Worm (Caenorhabditis elegans) whole organism, L4 larva: ENCODE data around the gene F26F2.5.

Source experiments
- F10B5.3 ChIP-seq: sonication (generic microtip); optimal IDR thresholded peaks from 2 replicates; lab custom pipeline; 2016; ENCODE audit warnings: mild to moderate bottlenecking, missing genetic modification characterization, missing compliant biosample characterization
- ama-1 ChIP-seq: fragments of 150-350 bp; optimal IDR thresholded peaks from 2 replicates; lab custom pipeline; 2014; ENCODE audit warnings: inconsistent platforms, mixed read lengths
- ceh-82 ChIP-seq: sonication (generic microtip); optimal IDR thresholded peaks from 2 replicates; lab custom pipeline; 2017; ENCODE audit warnings: missing biosample characterization, missing genetic modification characterization
- ces-1 ChIP-seq: fragments of 150-350 bp; sonication (generic microtip); optimal IDR thresholded peaks from 4 replicates; lab custom pipeline; 2014; ENCODE audit warnings: missing biosample characterization, missing genetic modification reagents, missing genetic modification characterization
- daf-8 ChIP-seq: fragments of 200-800 bp; sonication (Bioruptor generic); IDR thresholded peaks from 2 replicates; pipeline ENCODE4 v1.3.6; 2022; ENCODE audit warnings: missing genetic modification characterization, missing compliant biosample characterization
- fkh-10 ChIP-seq: fragments of 150-350 bp; optimal IDR thresholded peaks from 2 replicates; lab custom pipeline; 2014; ENCODE audit warnings: missing biosample characterization, missing genetic modification reagents, missing genetic modification characterization
- fos-1 ChIP-seq: fragments of 150-350 bp; optimal IDR thresholded peaks from 2 replicates; lab custom pipeline; 2014; ENCODE audit warnings: missing biosample characterization, missing genetic modification characterization
- gei-8 ChIP-seq: fragments of 200-800 bp; sonication (Bioruptor generic); optimal IDR thresholded peaks from 2 replicates; lab custom pipeline; 2018; ENCODE audit warnings: mild to moderate bottlenecking, missing genetic modification characterization, missing compliant biosample characterization
- mxl-2 ChIP-seq: fragments of 200-800 bp; sonication (Bioruptor generic); conservative IDR thresholded peaks from 2 replicates; pipeline ENCODE4 v1.3.6; 2022; ENCODE audit warnings: missing genetic modification reagents, missing genetic modification characterization, missing compliant biosample characterization
- snpc-4 ChIP-seq: fragments of 150-350 bp; optimal IDR thresholded peaks from 2 replicates; lab custom pipeline; 2014; ENCODE audit warnings: missing biosample characterization, missing genetic modification characterization
- tag-97 ChIP-seq: fragments of 200-800 bp; sonication (Bioruptor generic); IDR thresholded peaks from 2 replicates; pipeline ENCODE4 v1.3.6; 2022; ENCODE audit warnings: missing genetic modification characterization, missing compliant biosample characterization

DNA sequence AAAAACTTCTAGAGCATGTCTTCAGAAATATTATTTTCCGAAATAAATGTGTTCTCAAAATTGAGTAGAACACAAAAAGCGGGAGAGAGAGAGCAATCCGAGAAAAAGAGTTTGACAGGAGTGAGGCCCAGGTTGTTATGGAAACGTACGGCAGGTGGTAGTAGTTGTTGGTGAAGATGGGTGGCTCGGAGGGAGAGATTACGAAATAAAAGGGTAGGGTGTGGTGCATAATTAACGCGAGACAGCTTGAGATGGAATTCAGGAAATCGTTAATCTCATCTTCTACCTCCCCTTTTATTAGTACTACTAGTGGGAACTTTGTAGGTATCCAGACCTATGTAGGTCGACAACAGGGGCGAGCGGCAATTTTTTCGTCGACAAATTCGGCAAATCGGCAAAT, 39.4 kb upstream of the F26F2.5 start, which contains the start of gene famh-161:
- TF ChIP-seq tag-97 (GFP tag; lab: Robert Waterston, UW) (no peak), fkh-10 (no peak), F10B5.3 (tag; lab: Kevin White, UChicago) (no peak), fos-1 (tag; lab: Kevin White, UChicago) (no peak), ama-1 (no peak), daf-8 (GFP tag; lab: Robert Waterston, UW) (no peak), mxl-2 (GFP tag; lab: Robert Waterston, UW) (no peak), gei-8 (GFP tag; lab: Kevin White, UChicago) (no peak), ceh-82 (tag; lab: Kevin White, UChicago) (no peak), snpc-4 (tag; lab: Kevin White, UChicago) (no peak), ces-1 (no peak)
